Worm (Caenorhabditis elegans) whole organism, L4 larva: ENCODE results near the gene fbxa-148.

Experiments used
- F10B5.3 ChIP-seq: sonication (generic microtip); optimal IDR thresholded peaks from 2 replicates; lab custom pipeline; 2016; ENCODE audit warnings: mild to moderate bottlenecking, missing genetic modification characterization, missing compliant biosample characterization
- F26F4.8 ChIP-seq: fragments of 200-800 bp; sonication (Bioruptor generic); conservative IDR thresholded peaks from 2 replicates; pipeline ENCODE4 v1.3.6; 2022; ENCODE audit warnings: missing genetic modification characterization, missing compliant biosample characterization
- F37D6.2 ChIP-seq: sonication (generic microtip); optimal IDR thresholded peaks from 2 replicates; lab custom pipeline; 2016; ENCODE audit warnings: mild to moderate bottlenecking, missing genetic modification characterization, missing compliant biosample characterization
- T20F7.1 ChIP-seq: fragments of 200-800 bp; sonication (Bioruptor generic); optimal IDR thresholded peaks from 2 replicates; lab custom pipeline; 2018; ENCODE audit warnings: mild to moderate bottlenecking, missing genetic modification characterization, missing compliant biosample characterization
- T26A8.4 ChIP-seq: fragments of 200-800 bp; sonication (Bioruptor generic); IDR thresholded peaks from 2 replicates; pipeline ENCODE4 v1.3.6; 2022; ENCODE audit warnings: missing genetic modification characterization, missing compliant biosample characterization
- Y105C5A.15 ChIP-seq: fragments of 200-800 bp; sonication (Bioruptor generic); IDR thresholded peaks from 2 replicates; pipeline ENCODE4 v1.3.6; 2022; ENCODE audit warnings: missing genetic modification characterization, missing compliant biosample characterization
- Y5F2A.4 ChIP-seq: fragments of 200-800 bp; sonication (Bioruptor generic); optimal IDR thresholded peaks from 2 replicates; lab custom pipeline; 2018; ENCODE audit warnings: mild to moderate bottlenecking, missing genetic modification characterization, missing compliant biosample characterization
- ama-1 ChIP-seq: fragments of 150-350 bp; optimal IDR thresholded peaks from 2 replicates; lab custom pipeline; 2014; ENCODE audit warnings: inconsistent platforms, mixed read lengths
- attf-4 ChIP-seq: sonication (generic microtip); optimal IDR thresholded peaks from 3 replicates; lab custom pipeline; 2017; ENCODE audit warnings: missing biosample characterization, missing genetic modification characterization
- daf-12 ChIP-seq: fragments of 150-350 bp; optimal IDR thresholded peaks from 2 replicates; lab custom pipeline; 2014; ENCODE audit warnings: missing biosample characterization, missing genetic modification reagents, missing genetic modification characterization
- daf-19 ChIP-seq: fragments of 200-800 bp; sonication (Bioruptor generic); conservative IDR thresholded peaks from 2 replicates; pipeline ENCODE4 v1.3.6; 2022; ENCODE audit warnings: missing genetic modification characterization, missing compliant biosample characterization
- dpl-1 ChIP-seq: fragments of 150-350 bp; optimal IDR thresholded peaks from 2 replicates; lab custom pipeline; 2014; ENCODE audit warnings: missing biosample characterization, missing genetic modification reagents, missing genetic modification characterization
- egl-27 ChIP-seq: sonication (generic microtip); optimal IDR thresholded peaks from 3 replicates; lab custom pipeline; 2017; ENCODE audit warnings: missing biosample characterization, missing genetic modification reagents, missing genetic modification characterization
- egl-43 ChIP-seq: fragments of 200-800 bp; sonication (Bioruptor generic); IDR thresholded peaks from 2 replicates; pipeline ENCODE4 v1.3.6; 2022; ENCODE audit warnings: missing genetic modification reagents, missing genetic modification characterization, missing compliant biosample characterization
- hlh-11 ChIP-seq: fragments of 200-800 bp; sonication (Bioruptor generic); optimal IDR thresholded peaks from 2 replicates; lab custom pipeline; 2018; ENCODE audit warnings: mild to moderate bottlenecking, missing genetic modification characterization, missing compliant biosample characterization
- hlh-30 ChIP-seq: sonication (generic microtip); optimal IDR thresholded peaks from 2 replicates; lab custom pipeline; 2017; ENCODE audit warnings: antibody characterized with exemption, mild to moderate bottlenecking, missing genetic modification characterization, missing compliant biosample characterization; ENCODE audit not compliant: insufficient read depth
- hmg-1.1 ChIP-seq: fragments of 200-800 bp; sonication (Bioruptor generic); IDR thresholded peaks from 2 replicates; pipeline ENCODE4 v1.3.6; 2022; ENCODE audit warnings: missing genetic modification reagents, missing genetic modification characterization, missing compliant biosample characterization
- lin-1 ChIP-seq: fragments of 200-800 bp; sonication (Bioruptor generic); IDR thresholded peaks from 2 replicates; pipeline ENCODE4 v1.3.6; 2022; ENCODE audit warnings: missing genetic modification reagents, missing genetic modification characterization, missing compliant biosample characterization
- lin-15B ChIP-seq: fragments of 150-350 bp; sonication (generic microtip); optimal IDR thresholded peaks from 3 replicates; lab custom pipeline; 2014; ENCODE audit warnings: missing biosample characterization, missing genetic modification characterization
- lin-29 ChIP-seq: fragments of 200-800 bp; sonication (Bioruptor generic); IDR thresholded peaks from 2 replicates; pipeline ENCODE4 v1.3.6; 2022; ENCODE audit warnings: missing genetic modification reagents, missing genetic modification characterization, missing compliant biosample characterization
- mxl-2 ChIP-seq: fragments of 200-800 bp; sonication (Bioruptor generic); conservative IDR thresholded peaks from 2 replicates; pipeline ENCODE4 v1.3.6; 2022; ENCODE audit warnings: missing genetic modification reagents, missing genetic modification characterization, missing compliant biosample characterization
- nhr-25 ChIP-seq: sonication (generic microtip); optimal IDR thresholded peaks from 2 replicates; lab custom pipeline; 2017; ENCODE audit warnings: missing genetic modification characterization, mild to moderate bottlenecking, missing compliant biosample characterization, antibody characterized with exemption, moderate library complexity, borderline replicate concordance; ENCODE audit not compliant: insufficient read depth
- nhr-28 ChIP-seq: fragments of 150-350 bp; optimal IDR thresholded peaks from 2 replicates; lab custom pipeline; 2014; ENCODE audit warnings: missing biosample characterization, missing genetic modification characterization
- nhr-42 ChIP-seq: fragments of 200-800 bp; sonication (Bioruptor generic); IDR thresholded peaks from 2 replicates; pipeline ENCODE4 v1.3.6; 2022; ENCODE audit warnings: missing genetic modification characterization, missing compliant biosample characterization
- nhr-48 ChIP-seq: sonication (generic microtip); optimal IDR thresholded peaks from 2 replicates; lab custom pipeline; 2016; ENCODE audit warnings: mild to moderate bottlenecking, missing genetic modification characterization, missing compliant biosample characterization
- nhr-76 ChIP-seq: fragments of 150-350 bp; optimal IDR thresholded peaks from 2 replicates; lab custom pipeline; 2014; ENCODE audit warnings: missing biosample characterization, missing genetic modification characterization
- nhr-77 ChIP-seq: fragments of 150-350 bp; optimal IDR thresholded peaks from 2 replicates; lab custom pipeline; 2014; ENCODE audit warnings: missing biosample characterization, missing genetic modification characterization
- rbr-2 ChIP-seq: sonication (generic microtip); optimal IDR thresholded peaks from 2 replicates; lab custom pipeline; 2016; ENCODE audit warnings: missing genotype, missing genetic modification characterization, missing compliant biosample characterization
- snpc-4 ChIP-seq: fragments of 150-350 bp; optimal IDR thresholded peaks from 2 replicates; lab custom pipeline; 2014; ENCODE audit warnings: missing biosample characterization, missing genetic modification characterization
- unc-130 ChIP-seq: sonication (generic microtip); optimal IDR thresholded peaks from 2 replicates; lab custom pipeline; 2016; ENCODE audit warnings: missing genetic modification reagents, missing genetic modification characterization, missing compliant biosample characterization
- unc-62 ChIP-seq, 3 experiments: fragments of 150-350 bp in 1 of 3; sonication (generic microtip); optimal IDR thresholded peaks in 2 of 3; peaks in 1 of 3; 1 replicate in 1 of 3; 2 replicates in 2 of 3; lab custom pipeline; 2014 to 2017; ENCODE audit warnings: missing biosample characterization in 3 of 3, missing genetic modification characterization in 3 of 3, missing genetic modification reagents in 3 of 3, missing genotype in 1 of 3
- zfp-2 ChIP-seq: sonication (generic microtip); optimal IDR thresholded peaks from 2 replicates; lab custom pipeline; 2016; ENCODE audit warnings: mild to moderate bottlenecking, missing genetic modification characterization, missing compliant biosample characterization
- zip-11 ChIP-seq: fragments of 200-800 bp; sonication (Bioruptor generic); IDR thresholded peaks from 2 replicates; pipeline ENCODE4 v1.3.6; 2022; ENCODE audit warnings: missing genetic modification characterization, missing compliant biosample characterization

Gene fbxa-148

ce11 chrV:16965655-16966054 lies 26.8 kb downstream of the fbxa-148 start, which contains the start of gene efl-1 (continued):
- TF ChIP-seq mxl-2 (GFP tag; lab: Robert Waterston, UW) (no peak), F37D6.2 (tag; lab: Kevin White, UChicago) (peak; percentile 55), snpc-4 (tag; lab: Kevin White, UChicago) (peak; percentile 77), nhr-77 (tag; lab: Kevin White, UChicago) (peak; percentile 87), T26A8.4 (GFP tag; lab: Robert Waterston, UW) (no peak; the same call in 1 of the 2 replicates), hlh-30 (tag; lab: Kevin White, UChicago) (peak; percentile 89), daf-19 (GFP tag; lab: Robert Waterston, UW) (no peak), Y105C5A.15 (GFP tag; lab: Robert Waterston, UW) (no peak), F26F4.8 (GFP tag; lab: Robert Waterston, UW) (no peak), zip-11 (GFP tag; lab: Robert Waterston, UW) (no peak), ama-1 (peak; percentile 66), lin-1 (GFP tag; lab: Robert Waterston, UW) (no peak), zfp-2 (tag; lab: Kevin White, UChicago) (peak; percentile 41), F10B5.3 (tag; lab: Kevin White, UChicago) (no peak), attf-4 (tag; lab: Kevin White, UChicago) (no peak), nhr-48 (tag; lab: Kevin White, UChicago) (no peak), lin-29 (GFP tag; lab: Robert Waterston, UW) (peak; percentile 57; the same call in 1 of the 2 replicates), nhr-76 (tag; lab: Kevin White, UChicago) (peak; percentile 4), lin-15B (peak; percentile 1), unc-130 (GFP tag; lab: Kevin White, UChicago) (peak; percentile 39), nhr-25 (tag; lab: Kevin White, UChicago) (peak; percentile 52), rbr-2 (tag; lab: Kevin White, UChicago) (peak; percentile 81)

DNA sequence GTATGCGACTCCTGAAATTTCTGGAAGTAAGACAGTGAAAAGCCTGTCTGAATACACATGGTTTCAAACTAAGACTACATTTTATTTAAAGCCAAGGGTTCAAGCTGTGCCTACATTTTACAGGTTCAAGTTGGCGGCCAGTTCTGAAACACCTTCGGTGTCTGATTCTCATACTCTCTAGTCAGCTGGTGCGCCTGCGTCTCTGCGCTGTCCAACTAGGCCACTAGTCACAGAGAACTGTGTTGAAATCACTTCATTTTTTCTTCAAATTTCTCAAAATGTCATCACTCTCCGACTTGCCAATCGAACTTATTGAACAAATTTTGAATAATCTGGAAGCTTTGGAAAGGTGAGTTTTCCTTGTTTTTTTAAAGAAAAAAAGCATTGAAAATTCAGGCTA lies 27.8 kb downstream of the fbxa-148 start, which contains the start of gene fbxa-90:
fbxa-90 (plus strand) TSS at position 179 of the 400 bp plus-strand sequence.
- TF ChIP-seq egl-27 (tag; lab: Kevin White, UChicago) (no peak), dpl-1 (GFP tag; lab: Kevin White, UChicago) (peak; percentile 6), rbr-2 (tag; lab: Kevin White, UChicago) (no peak), hmg-1.1 (GFP tag; lab: Robert Waterston, UW) (peak; percentile 11; the same call in 1 of the 2 replicates), nhr-42 (GFP tag; lab: Robert Waterston, UW) (no peak), egl-43 (GFP tag; lab: Robert Waterston, UW) (no peak), nhr-28 (tag; lab: Kevin White, UChicago) (peak; percentile 0), hlh-30 (tag; lab: Kevin White, UChicago) (no peak), unc-62 (GFP tag; optimal IDR thresholded peaks at IDR 0.05 in 1 of 2; lab: Kevin White, UChicago) (peak in 1 of 2 experiments; percentile 34), unc-62 (tag; optimal IDR thresholded peaks at IDR 0.05; lab: Kevin White, UChicago) (no peak)

ce11 chrV:16972134-16972533 lies 33.3 kb downstream of the fbxa-148 start, which contains the start of gene srh-119:
Gene srh-119, plus strand, starts transcription at chrV:16972434.
- no peak for TF ChIP-seq lin-1 (GFP tag; lab: Robert Waterston, UW)
- no peak for TF ChIP-seq Y5F2A.4 (GFP tag; lab: Kevin White, UChicago)

ce11 chrV:16973338-16973737 lies 34.5 kb downstream of the fbxa-148 start:
- TF ChIP-seq hlh-30 (tag; lab: Kevin White, UChicago) (no peak), unc-62 (GFP tag; optimal IDR thresholded peaks at IDR 0.05 in 1 of 2; lab: Kevin White, UChicago) (peak in 1 of 2 experiments; percentile 91), unc-62 (tag; optimal IDR thresholded peaks at IDR 0.05; lab: Kevin White, UChicago) (no peak), hlh-11 (no peak), daf-12 (tag; lab: Kevin White, UChicago) (no peak), T20F7.1 (no peak)
- TF ChIP-seq, all 104 proteins: peak for 1
